Fruit fly (Drosophila melanogaster): ENCODE measurements around the gene Ance.

DNA sequence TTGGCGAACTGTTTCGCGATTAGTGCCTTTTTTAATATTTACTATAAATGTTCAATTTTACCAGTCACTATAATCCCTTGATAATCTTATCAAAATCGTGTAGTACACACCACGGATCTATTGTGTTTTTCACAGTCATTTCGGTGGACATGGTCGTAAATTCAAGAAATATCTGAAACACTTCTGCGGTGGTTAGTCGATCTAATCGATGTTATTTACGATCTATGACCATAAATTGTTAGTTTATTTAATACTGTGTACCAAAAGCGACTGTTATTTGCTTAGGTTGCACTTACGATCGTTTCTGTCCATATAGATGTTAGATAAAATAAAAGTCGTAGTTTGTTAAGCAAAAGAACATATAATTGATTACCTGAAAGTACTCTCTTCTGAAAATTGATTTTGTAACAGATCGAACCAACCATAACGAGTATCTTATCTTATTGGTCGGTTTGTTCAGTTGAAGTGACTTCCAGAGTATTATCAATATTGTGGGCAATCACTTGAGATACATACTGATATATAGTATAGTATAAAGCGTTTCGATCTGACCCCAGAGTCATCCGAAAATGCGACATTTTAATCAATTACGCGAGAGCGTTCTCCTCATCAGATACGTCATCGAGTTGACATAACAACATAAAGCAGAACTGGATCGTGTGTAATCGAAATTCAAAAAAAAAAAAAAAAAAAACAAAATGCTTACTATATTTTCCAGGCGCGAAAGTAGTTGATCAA is 572 bp downstream of the Ance start:
- no peak for TF ChIP-seq CG9948 (tag; optimal IDR thresholded peaks at IDR 0.05)
- TF ChIP-seq fd96Ca (GFP tag; IDR thresholded peaks at IDR 0.05): no peak
- no peak for TF ChIP-seq Pif1B (GFP tag; optimal IDR thresholded peaks at IDR 0.05)
- no peak for TF ChIP-seq rn (GFP tag; IDR thresholded peaks at IDR 0.05)
